Worm (Caenorhabditis elegans) whole organism, L4/young adult: ENCODE data around the gene nlp-68.

Experiments
- W03F9.2 ChIP-seq: fragments of 150-350 bp; optimal IDR thresholded peaks from 2 replicates; lab custom pipeline; 2014; ENCODE audit warnings: missing biosample characterization, missing genetic modification characterization
- dao-5 ChIP-seq: sonication (generic microtip); optimal IDR thresholded peaks from 2 replicates; lab custom pipeline; 2016; ENCODE audit warnings: missing genotype, missing genetic modification characterization, moderate library complexity, missing compliant biosample characterization
- him-1 ChIP-seq: sonication (generic microtip); optimal IDR thresholded peaks from 2 replicates; lab custom pipeline; 2016; ENCODE audit warnings: missing genotype, missing genetic modification reagents, missing genetic modification characterization, missing compliant biosample characterization

Gene nlp-68

DNA sequence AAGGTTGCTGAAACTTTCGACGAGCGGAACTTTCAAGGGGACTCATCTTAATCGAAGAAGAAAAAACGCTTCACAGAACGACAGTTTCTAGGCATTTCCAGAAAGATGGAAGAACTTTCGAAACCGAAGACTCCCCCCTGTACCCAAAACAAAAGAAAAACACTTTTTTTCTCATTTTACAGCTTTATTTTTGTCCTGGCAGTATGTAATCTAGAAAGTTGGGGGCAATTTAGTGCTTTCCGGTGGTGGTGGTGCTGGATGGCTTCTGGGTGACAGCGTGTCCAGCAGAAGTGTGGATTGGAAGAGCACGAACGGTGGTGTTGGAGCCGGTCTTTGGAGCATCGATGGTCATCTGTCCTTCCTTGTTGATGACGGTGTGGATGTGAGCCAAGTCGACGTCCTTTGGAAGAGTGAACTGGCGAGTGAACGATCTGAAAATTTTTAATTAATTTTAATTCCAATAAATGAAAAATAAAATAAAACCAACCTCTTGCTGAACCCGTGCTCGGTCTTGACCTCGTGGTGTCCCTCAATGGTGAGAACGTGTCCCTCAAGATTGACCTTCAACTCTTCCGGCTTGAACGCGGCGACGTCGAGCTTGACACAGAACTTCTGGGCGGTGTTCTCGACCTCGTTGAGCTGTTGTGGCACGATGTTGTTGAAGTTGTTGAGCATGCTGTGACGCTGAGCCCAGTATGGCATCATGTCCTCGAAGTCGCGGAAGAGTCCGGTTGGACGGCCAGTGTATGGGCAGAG lies 32.8 kb downstream of the nlp-68 start:
- TF ChIP-seq dao-5 (tag; lab: Kevin White, UChicago) (peak; percentile 18), W03F9.2 (no peak)

DNA sequence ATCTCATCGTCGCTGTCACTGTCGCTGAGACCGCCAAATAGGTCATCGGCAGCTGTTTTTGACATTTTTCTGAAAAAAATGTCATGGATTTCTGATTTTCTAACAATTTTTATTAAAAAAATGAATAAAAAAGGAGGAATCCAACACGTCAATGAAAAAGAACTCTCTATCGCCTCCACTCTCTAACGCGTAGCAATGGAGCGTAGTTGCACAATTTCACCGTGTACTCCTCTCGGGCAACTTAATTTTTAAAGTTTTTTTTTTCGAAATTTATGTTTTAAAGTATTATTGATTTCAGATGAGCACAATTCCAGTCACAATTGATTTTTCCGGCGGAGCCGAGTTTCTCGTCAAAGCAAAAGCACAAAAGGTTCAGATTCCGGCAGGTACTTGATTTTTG lies 33.8 kb downstream of the nlp-68 start, which contains the start of the genes taf-11.3 and urm-1:
Gene taf-11.3 (minus strand): TSS at position 69 of the 400 bp plus-strand sequence.
Gene urm-1 (plus strand): TSS at position 299 of the 400 bp plus-strand sequence.
- peak; percentile 95 for TF ChIP-seq W03F9.2
- no peak for TF ChIP-seq him-1 (tag; lab: Kevin White, UChicago)
- TF ChIP-seq dao-5 (tag; lab: Kevin White, UChicago): no peak

DNA sequence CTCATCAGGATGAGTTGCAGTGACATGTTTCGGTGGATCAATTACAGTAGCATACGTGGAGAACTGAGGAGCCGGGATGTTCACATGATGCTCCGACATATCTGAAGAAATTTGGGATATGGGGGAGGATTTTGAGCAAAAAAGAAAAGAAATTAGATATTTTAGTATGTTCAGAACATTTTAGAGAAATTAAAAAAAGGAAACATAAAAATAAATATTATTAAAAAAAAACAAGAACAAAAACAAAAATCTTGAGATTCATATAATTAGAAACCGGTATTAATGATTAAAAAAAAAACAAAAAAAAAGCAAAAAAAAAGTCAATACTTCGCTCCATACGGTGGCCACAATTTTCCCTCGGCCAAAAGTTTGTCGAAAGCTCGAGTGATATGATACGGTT lies 35.2 kb downstream of the nlp-68 start, which contains the start of gene rab-33:
Gene rab-33 (minus strand): TSS at position 101 of the 400 bp plus-strand sequence.
- TF ChIP-seq him-1 (tag; lab: Kevin White, UChicago) (no peak), dao-5 (tag; lab: Kevin White, UChicago) (no peak), W03F9.2 (no peak)
